Worm (Caenorhabditis elegans) whole organism, mixed stage, embryonic: ENCODE results near the gene acl-3.

ENCODE experiments used
- M03D4.4 ChIP-seq: sonication (generic microtip); optimal IDR thresholded peaks from 2 replicates; lab custom pipeline; 2017; ENCODE audit warnings: mild to moderate bottlenecking, missing genetic modification characterization, missing compliant biosample characterization
- bed-3 ChIP-seq: fragments of 200-800 bp; sonication (Bioruptor generic); optimal IDR thresholded peaks from 3 replicates; lab custom pipeline; 2018; ENCODE audit warnings: mild to moderate bottlenecking, missing genetic modification characterization, moderate library complexity, missing compliant biosample characterization
- blmp-1 ChIP-seq: fragments of 150-350 bp; optimal IDR thresholded peaks from 2 replicates; lab custom pipeline; 2014; ENCODE audit warnings: missing biosample characterization, missing genetic modification characterization
- ceh-43 ChIP-seq: fragments of 200-800 bp; sonication (Bioruptor generic); optimal IDR thresholded peaks from 2 replicates; lab custom pipeline; 2018; ENCODE audit warnings: mild to moderate bottlenecking, missing genetic modification characterization, moderate library complexity, missing compliant biosample characterization
- ceh-83 ChIP-seq: fragments of 200-800 bp; sonication (Bioruptor generic); optimal IDR thresholded peaks from 2 replicates; lab custom pipeline; 2018; ENCODE audit warnings: mild to moderate bottlenecking, missing genetic modification characterization, missing compliant biosample characterization
- ces-1 ChIP-seq: fragments of 150-350 bp; optimal IDR thresholded peaks from 2 replicates; lab custom pipeline; 2014; ENCODE audit warnings: missing biosample characterization, missing genetic modification reagents, missing genetic modification characterization
- cnd-1 ChIP-seq: fragments of 200-800 bp; sonication (Bioruptor generic); optimal IDR thresholded peaks from 2 replicates; lab custom pipeline; 2018; ENCODE audit warnings: mild to moderate bottlenecking, missing genetic modification characterization, missing compliant biosample characterization
- drap-1 ChIP-seq: fragments of 200-800 bp; sonication (Bioruptor generic); optimal IDR thresholded peaks from 3 replicates; lab custom pipeline; 2018; ENCODE audit warnings: mild to moderate bottlenecking, missing genetic modification characterization, missing compliant biosample characterization
- elt-1 ChIP-seq: sonication (generic microtip); optimal IDR thresholded peaks from 2 replicates; lab custom pipeline; 2017; ENCODE audit warnings: missing genetic modification characterization, mild to moderate bottlenecking, missing compliant biosample characterization, antibody characterized with exemption, moderate library complexity, borderline replicate concordance; ENCODE audit not compliant: insufficient read depth
- elt-3 ChIP-seq: fragments of 150-350 bp; optimal IDR thresholded peaks from 2 replicates; lab custom pipeline; 2014; ENCODE audit warnings: missing biosample characterization, missing genetic modification characterization
- flh-1 ChIP-seq: fragments of 200-800 bp; sonication (Bioruptor generic); optimal IDR thresholded peaks from 2 replicates; lab custom pipeline; 2018; ENCODE audit warnings: mild to moderate bottlenecking, missing genetic modification characterization, moderate library complexity, missing compliant biosample characterization
- ham-2 ChIP-seq: fragments of 200-800 bp; sonication (Bioruptor generic); optimal IDR thresholded peaks from 2 replicates; lab custom pipeline; 2018; ENCODE audit warnings: mild to moderate bottlenecking, missing genetic modification characterization, missing compliant biosample characterization
- lin-13 ChIP-seq: fragments of 150-350 bp; optimal IDR thresholded peaks from 2 replicates; lab custom pipeline; 2014; ENCODE audit warnings: missing biosample characterization, missing genetic modification characterization
- lsy-2 ChIP-seq: fragments of 150-350 bp; optimal IDR thresholded peaks from 2 replicates; lab custom pipeline; 2014; ENCODE audit warnings: missing biosample characterization, missing genetic modification characterization
- mab-5 ChIP-seq: fragments of 150-350 bp; optimal IDR thresholded peaks from 2 replicates; lab custom pipeline; 2014; ENCODE audit warnings: missing biosample characterization, missing genetic modification characterization
- mep-1 ChIP-seq: fragments of 150-350 bp; optimal IDR thresholded peaks from 2 replicates; lab custom pipeline; 2017; ENCODE audit warnings: missing biosample characterization, missing genetic modification reagents, missing genetic modification characterization, inconsistent platforms
- nhr-12 ChIP-seq: fragments of 150-350 bp; optimal IDR thresholded peaks from 2 replicates; lab custom pipeline; 2014; ENCODE audit warnings: missing biosample characterization, missing genetic modification characterization
- nhr-2 ChIP-seq: fragments of 150-350 bp; optimal IDR thresholded peaks from 2 replicates; lab custom pipeline; 2014; ENCODE audit warnings: missing biosample characterization, missing genetic modification characterization
- nhr-237 ChIP-seq: fragments of 150-350 bp; optimal IDR thresholded peaks from 2 replicates; lab custom pipeline; 2014; ENCODE audit warnings: missing biosample characterization, missing genetic modification characterization
- nhr-28 ChIP-seq: fragments of 150-350 bp; optimal IDR thresholded peaks from 2 replicates; lab custom pipeline; 2014; ENCODE audit warnings: missing biosample characterization, missing genetic modification characterization
- pha-4 ChIP-seq: fragments of 150-350 bp; optimal IDR thresholded peaks from 2 replicates; lab custom pipeline; 2018; ENCODE audit warnings: missing biosample characterization, missing genetic modification reagents, missing genetic modification characterization
- sem-2 ChIP-seq: fragments of 200-800 bp; sonication (Bioruptor generic); optimal IDR thresholded peaks from 2 replicates; lab custom pipeline; 2018; ENCODE audit warnings: mild to moderate bottlenecking, missing genetic modification characterization, missing compliant biosample characterization
- snpc-4 ChIP-seq: fragments of 150-350 bp; optimal IDR thresholded peaks from 2 replicates; lab custom pipeline; 2014; ENCODE audit warnings: missing biosample characterization, missing genetic modification characterization
- sptf-1 ChIP-seq: sonication (generic microtip); optimal IDR thresholded peaks from 2 replicates; lab custom pipeline; 2017; ENCODE audit warnings: mild to moderate bottlenecking, missing genetic modification characterization, moderate library complexity, missing compliant biosample characterization
- unc-120 ChIP-seq: sonication (generic microtip); optimal IDR thresholded peaks from 2 replicates; lab custom pipeline; 2017; ENCODE audit warnings: missing genetic modification characterization, missing compliant biosample characterization; ENCODE audit not compliant: poor library complexity, severe bottlenecking
- unc-39 ChIP-seq: fragments of 150-350 bp; optimal IDR thresholded peaks from 2 replicates; lab custom pipeline; 2014; ENCODE audit warnings: missing biosample characterization, missing genetic modification characterization
- zip-8 ChIP-seq: fragments of 150-350 bp; optimal IDR thresholded peaks from 2 replicates; lab custom pipeline; 2014; ENCODE audit warnings: missing biosample characterization, missing genetic modification characterization
- ztf-11 ChIP-seq: fragments of 150-350 bp; optimal IDR thresholded peaks from 2 replicates; lab custom pipeline; 2014; ENCODE audit warnings: missing biosample characterization, missing genetic modification characterization

Gene acl-3

ce11 chrIV:11651965-11652453 is at the start of gene acl-3, which contains the start of gene ndub-6:
Gene acl-3, minus strand, starts transcription at chrIV:11652023.
Gene ndub-6, plus strand, starts transcription at chrIV:11652403.
- TF ChIP-seq lin-13 (tag; lab: Kevin White, UChicago) (no peak), mab-5 (tag; lab: Kevin White, UChicago) (no peak), lsy-2 (tag; lab: Kevin White, UChicago) (no peak), nhr-237 (tag; lab: Kevin White, UChicago) (no peak), sem-2 (GFP tag; lab: Kevin White, UChicago) (no peak), M03D4.4 (tag; lab: Kevin White, UChicago) (no peak)

ce11 chrIV:11700752-11701151 is 48.9 kb upstream of the acl-3 start, which contains the start of gene dpy-20:
Gene dpy-20, minus strand, starts transcription at chrIV:11700852.
- TF ChIP-seq M03D4.4 (tag; lab: Kevin White, UChicago) (no peak), lsy-2 (tag; lab: Kevin White, UChicago) (no peak), elt-3 (tag; lab: Kevin White, UChicago) (no peak), ztf-11 (tag; lab: Kevin White, UChicago) (no peak), zip-8 (tag; lab: Kevin White, UChicago) (no peak), ceh-83 (GFP tag; lab: Kevin White, UChicago) (no peak), nhr-2 (no peak), sem-2 (GFP tag; lab: Kevin White, UChicago) (no peak), lin-13 (tag; lab: Kevin White, UChicago) (no peak), blmp-1 (no peak), drap-1 (GFP tag; lab: Kevin White, UChicago) (no peak), cnd-1 (tag; lab: Kevin White, UChicago) (no peak), mab-5 (tag; lab: Kevin White, UChicago) (no peak)

ce11 chrIV:11700100-11700499 is 48.3 kb upstream of the acl-3 start:
- TF ChIP-seq blmp-1 = peak; percentile 83
- no peak for TF ChIP-seq bed-3
- TF ChIP-seq ham-2 (GFP tag; lab: Kevin White, UChicago) = no peak
- no peak for TF ChIP-seq unc-39 (tag; lab: Kevin White, UChicago)

- TF ChIP-seq unc-39 (tag; lab: Kevin White, UChicago) (no peak), ceh-83 (GFP tag; lab: Kevin White, UChicago) (no peak), blmp-1 (peak; percentile 18)
Measured at ce11 chrIV:11697514-11697913, 45.7 kb upstream of the acl-3 start.

ce11 chrIV:11695634-11696033 is 43.8 kb upstream of the acl-3 start:
- TF ChIP-seq mep-1 (tag; lab: Kevin White, UChicago) (no peak), M03D4.4 (tag; lab: Kevin White, UChicago) (no peak), nhr-12 (no peak), flh-1 (GFP tag; lab: Kevin White, UChicago) (no peak), elt-3 (tag; lab: Kevin White, UChicago) (no peak), cnd-1 (tag; lab: Kevin White, UChicago) (no peak), elt-1 (tag; lab: Kevin White, UChicago) (no peak), nhr-28 (no peak), nhr-237 (tag; lab: Kevin White, UChicago) (no peak), sem-2 (GFP tag; lab: Kevin White, UChicago) (no peak), lin-13 (tag; lab: Kevin White, UChicago) (no peak), unc-120 (tag; lab: Kevin White, UChicago) (no peak), lsy-2 (tag; lab: Kevin White, UChicago) (no peak), sptf-1 (no peak), snpc-4 (tag; lab: Kevin White, UChicago) (no peak), zip-8 (tag; lab: Kevin White, UChicago) (no peak), drap-1 (GFP tag; lab: Kevin White, UChicago) (no peak), ceh-43 (no peak), ham-2 (GFP tag; lab: Kevin White, UChicago) (no peak)

ce11 chrIV:11694143-11694542 is 42.3 kb upstream of the acl-3 start, which contains the start of gene ZK792.7:
Gene ZK792.7, plus strand, starts transcription at chrIV:11694443.
- TF ChIP-seq pha-4 (tag; lab: Kevin White, UChicago) (peak; percentile 55), ces-1 (peak; percentile 44), elt-1 (tag; lab: Kevin White, UChicago) (no peak)
